Worm (Caenorhabditis elegans) whole organism, young adult: ENCODE measurements around the gene C25F9.12.

ENCODE experiments used
- D2030.7 ChIP-seq: fragments of 200-800 bp; sonication (Bioruptor generic); IDR thresholded peaks from 2 replicates; pipeline ENCODE4 v1.3.6; 2022; ENCODE audit warnings: missing genetic modification reagents, missing genetic modification characterization, missing compliant biosample characterization
- F49E8.2 ChIP-seq: sonication (generic microtip); optimal IDR thresholded peaks from 3 replicates; lab custom pipeline; 2017; ENCODE audit warnings: missing genetic modification characterization, mild to moderate bottlenecking, missing compliant biosample characterization, antibody characterized with exemption, moderate library complexity; ENCODE audit not compliant: insufficient read depth
- F55B11.4 ChIP-seq: sonication (generic microtip); optimal IDR thresholded peaks from 2 replicates; lab custom pipeline; 2016; ENCODE audit warnings: missing compliant biosample characterization, missing genetic modification characterization, borderline replicate concordance; ENCODE audit not compliant: insufficient read depth
- Y53G8AR.9 ChIP-seq: fragments of 200-800 bp; sonication (Bioruptor generic); conservative IDR thresholded peaks from 2 replicates; pipeline ENCODE4 v1.3.6; 2022; ENCODE audit warnings: missing genetic modification reagents, missing genetic modification characterization, missing compliant biosample characterization
- Y79H2A.3 ChIP-seq: fragments of 200-800 bp; sonication (Bioruptor generic); conservative IDR thresholded peaks from 2 replicates; pipeline ENCODE4 v1.3.6; 2022; ENCODE audit warnings: missing genetic modification reagents, missing genetic modification characterization, missing compliant biosample characterization
- ama-1 ChIP-seq, 3 experiments: fragments of 150-350 bp in 1 of 3; sonication (generic microtip) in 2 of 3; optimal IDR thresholded peaks; 2 replicates each; lab custom pipeline; 2014 to 2018; ENCODE audit warnings: missing biosample characterization in 2 of 3, missing genetic modification characterization in 2 of 3, missing genetic modification reagents in 2 of 3
- aptf-3 ChIP-seq: fragments of 200-800 bp; sonication (Bioruptor generic); IDR thresholded peaks from 2 replicates; pipeline ENCODE4 v1.3.6; 2022; ENCODE audit warnings: missing genetic modification characterization, missing compliant biosample characterization
- athp-1 ChIP-seq: sonication (generic microtip); optimal IDR thresholded peaks from 2 replicates; lab custom pipeline; 2017; ENCODE audit warnings: mild to moderate bottlenecking, missing genetic modification characterization, missing compliant biosample characterization
- attf-6 ChIP-seq: fragments of 200-800 bp; sonication (Bioruptor generic); IDR thresholded peaks from 2 replicates; pipeline ENCODE4 v1.3.6; 2022; ENCODE audit warnings: missing genetic modification reagents, missing genetic modification characterization, missing compliant biosample characterization
- bed-1 ChIP-seq: fragments of 200-800 bp; sonication (Bioruptor generic); IDR thresholded peaks from 2 replicates; pipeline ENCODE4 v1.3.6; 2022; ENCODE audit warnings: missing genetic modification reagents, missing genetic modification characterization, missing compliant biosample characterization
- ceh-79 ChIP-seq: sonication (generic microtip); optimal IDR thresholded peaks from 2 replicates; lab custom pipeline; 2017; ENCODE audit warnings: mild to moderate bottlenecking, missing genetic modification characterization, missing compliant biosample characterization
- chd-7 ChIP-seq: sonication (generic microtip); optimal IDR thresholded peaks from 2 replicates; lab custom pipeline; 2016; ENCODE audit warnings: mild to moderate bottlenecking, missing genetic modification characterization, moderate library complexity, missing compliant biosample characterization
- egrh-3 ChIP-seq: fragments of 200-800 bp; sonication (Bioruptor generic); IDR thresholded peaks from 2 replicates; pipeline ENCODE4 v1.3.6; 2022; ENCODE audit warnings: missing genetic modification reagents, missing genetic modification characterization, missing compliant biosample characterization
- fkh-3 ChIP-seq: sonication (generic microtip); optimal IDR thresholded peaks from 2 replicates; lab custom pipeline; 2016; ENCODE audit warnings: mild to moderate bottlenecking, missing genetic modification characterization, missing compliant biosample characterization
- hrde-1 ChIP-seq: sonication (generic microtip); optimal IDR thresholded peaks from 2 replicates; lab custom pipeline; 2016; ENCODE audit warnings: missing genetic modification characterization, mild to moderate bottlenecking, missing compliant biosample characterization, moderate library complexity, missing genotype, missing genetic modification reagents, borderline replicate concordance
- lin-26 ChIP-seq: fragments of 200-800 bp; sonication (Bioruptor generic); IDR thresholded peaks from 2 replicates; pipeline ENCODE4 v1.3.6; 2022; ENCODE audit warnings: missing genetic modification reagents, missing genetic modification characterization, missing compliant biosample characterization
- madf-3 ChIP-seq: fragments of 200-800 bp; sonication (Bioruptor generic); IDR thresholded peaks from 2 replicates; pipeline ENCODE4 v1.3.6; 2022; ENCODE audit warnings: missing genetic modification reagents, missing genetic modification characterization, missing compliant biosample characterization
- nfya-1 ChIP-seq: sonication (generic microtip); optimal IDR thresholded peaks from 2 replicates; lab custom pipeline; 2017; ENCODE audit warnings: antibody characterized with exemption, missing compliant biosample characterization, missing genetic modification characterization, borderline replicate concordance; ENCODE audit not compliant: insufficient read depth
- nhr-120 ChIP-seq: fragments of 200-800 bp; sonication (Bioruptor generic); IDR thresholded peaks from 2 replicates; pipeline ENCODE4 v1.3.6; 2022; ENCODE audit warnings: missing genetic modification characterization, missing compliant biosample characterization
- nhr-90 ChIP-seq: sonication (generic microtip); optimal IDR thresholded peaks from 2 replicates; lab custom pipeline; 2016; ENCODE audit warnings: missing genotype, mild to moderate bottlenecking, missing genetic modification characterization, missing compliant biosample characterization
- pbrm-1 ChIP-seq: fragments of 200-800 bp; sonication (Bioruptor generic); IDR thresholded peaks from 2 replicates; pipeline ENCODE4 v1.3.6; 2022; ENCODE audit warnings: missing genetic modification reagents, missing genetic modification characterization, missing compliant biosample characterization
- rpc-1 ChIP-seq, 2 experiments: fragments of 150-350 bp in 1 of 2; sonication (generic microtip) in 1 of 2; optimal IDR thresholded peaks; 2 replicates each; lab custom pipeline; 2014 to 2018; ENCODE audit warnings: missing biosample characterization in 1 of 2, missing genetic modification characterization in 1 of 2, missing genetic modification reagents in 1 of 2, missing genotype in 1 of 2
- snpc-1.1 ChIP-seq: sonication (generic microtip); optimal IDR thresholded peaks from 2 replicates; lab custom pipeline; 2017; ENCODE audit warnings: missing genetic modification characterization, mild to moderate bottlenecking, missing compliant biosample characterization, antibody characterized with exemption, moderate library complexity, missing genotype, missing genetic modification reagents; ENCODE audit not compliant: insufficient read depth
- unc-130 ChIP-seq: sonication (generic microtip); optimal IDR thresholded peaks from 2 replicates; lab custom pipeline; 2016; ENCODE audit warnings: missing genetic modification reagents, missing genetic modification characterization, missing compliant biosample characterization
- unc-62 ChIP-seq: fragments of 150-350 bp; optimal IDR thresholded peaks from 2 replicates; lab custom pipeline; 2014; ENCODE audit warnings: missing biosample characterization, missing genetic modification reagents, missing genetic modification characterization
- zfh-2 ChIP-seq: fragments of 200-800 bp; sonication (Bioruptor generic); conservative IDR thresholded peaks from 2 replicates; pipeline ENCODE4 v1.3.6; 2022; ENCODE audit warnings: missing genetic modification reagents, missing genetic modification characterization, missing compliant biosample characterization
- ztf-22 ChIP-seq: fragments of 200-800 bp; sonication (Bioruptor generic); optimal IDR thresholded peaks from 2 replicates; lab custom pipeline; 2018; ENCODE audit warnings: mild to moderate bottlenecking, missing genetic modification characterization, moderate library complexity, missing compliant biosample characterization
- ztf-25 ChIP-seq: fragments of 200-800 bp; sonication (Bioruptor generic); IDR thresholded peaks from 2 replicates; pipeline ENCODE4 v1.3.6; 2022; ENCODE audit warnings: missing genetic modification reagents, missing genetic modification characterization, missing compliant biosample characterization

C25F9.12 gene

DNA sequence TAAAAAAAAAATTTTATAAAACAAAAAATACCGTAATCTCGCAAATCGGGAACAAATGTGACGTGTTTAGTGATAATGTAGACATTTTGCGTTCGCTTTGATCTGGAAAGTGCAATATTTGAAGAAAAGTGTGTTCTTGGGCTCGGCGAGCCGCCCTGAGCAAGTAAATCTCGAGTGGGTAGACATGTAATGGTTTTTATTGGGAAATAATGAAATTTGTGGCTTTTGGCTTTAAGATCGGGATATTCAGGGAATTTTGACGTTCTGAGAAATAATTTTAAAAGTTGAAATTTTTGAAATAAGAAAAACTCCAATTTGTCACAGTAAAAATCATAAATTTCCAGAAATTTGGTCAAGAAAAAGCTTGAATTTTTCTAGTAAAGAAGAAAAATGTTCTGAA, 40.2 kb downstream of the C25F9.12 start, which contains the start of gene C14B4.2:
Gene C14B4.2, minus strand, starts transcription at position 101 of the 400 bp plus-strand sequence.
- TF ChIP-seq aptf-3 (GFP tag; lab: Robert Waterston, UW) = no peak
- TF ChIP-seq fkh-3 = no peak
- TF ChIP-seq nhr-90 (tag; lab: Kevin White, UChicago) = no peak
- TF ChIP-seq ceh-79 (tag; lab: Kevin White, UChicago) = no peak
- no peak for TF ChIP-seq lin-26 (GFP tag; lab: Robert Waterston, UW)
- no peak for TF ChIP-seq athp-1 (tag; lab: Kevin White, UChicago)
- no peak for TF ChIP-seq egrh-3 (GFP tag; lab: Robert Waterston, UW)
- TF ChIP-seq ztf-25 (GFP tag; lab: Robert Waterston, UW) = no peak
- TF ChIP-seq, all 124 proteins: peak for 0

DNA sequence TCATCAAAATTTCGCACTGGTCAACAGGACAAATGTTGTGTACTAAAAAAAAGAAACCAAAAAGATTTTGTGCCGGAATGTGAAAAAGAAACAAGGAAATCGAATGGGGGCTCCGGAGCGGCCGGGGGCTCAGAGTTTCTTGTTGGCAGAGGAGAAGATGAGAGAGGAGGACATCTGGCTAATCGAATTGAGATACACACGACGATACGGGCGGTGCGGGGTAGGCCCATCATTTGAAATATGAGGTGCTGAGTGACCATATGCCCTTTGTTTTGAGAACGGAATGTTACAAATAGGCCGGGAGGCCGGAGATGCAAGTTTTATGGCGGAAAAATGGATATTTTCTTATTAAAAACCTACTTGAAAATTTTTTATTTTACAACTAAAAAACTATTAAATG, 44.7 kb downstream of the C25F9.12 start:
- TF ChIP-seq chd-7 (tag; lab: Kevin White, UChicago) (no peak), zfh-2 (GFP tag; lab: Robert Waterston, UW) (0 out of 2 replicates have a peak, but pooled peaks have one; percentile 39)

ce11 chrV:19356717-19357116, 46.0 kb downstream of the C25F9.12 start:
- TF ChIP-seq egrh-3 (GFP tag; lab: Robert Waterston, UW) (no peak), madf-3 (GFP tag; lab: Robert Waterston, UW) (no peak), bed-1 (no peak), D2030.7 (no peak), ztf-22 (GFP tag; lab: Kevin White, UChicago) (no peak), unc-62 (GFP tag; lab: Kevin White, UChicago) (no peak), hrde-1 (tag; lab: Kevin White, UChicago) (no peak), ama-1 (optimal IDR thresholded peaks at IDR 0.05; lab: Kevin White, UChicago) (no peak), ama-1 (GFP tag; optimal IDR thresholded peaks at IDR 0.05; lab: Kevin White, UChicago) (no peak)

DNA sequence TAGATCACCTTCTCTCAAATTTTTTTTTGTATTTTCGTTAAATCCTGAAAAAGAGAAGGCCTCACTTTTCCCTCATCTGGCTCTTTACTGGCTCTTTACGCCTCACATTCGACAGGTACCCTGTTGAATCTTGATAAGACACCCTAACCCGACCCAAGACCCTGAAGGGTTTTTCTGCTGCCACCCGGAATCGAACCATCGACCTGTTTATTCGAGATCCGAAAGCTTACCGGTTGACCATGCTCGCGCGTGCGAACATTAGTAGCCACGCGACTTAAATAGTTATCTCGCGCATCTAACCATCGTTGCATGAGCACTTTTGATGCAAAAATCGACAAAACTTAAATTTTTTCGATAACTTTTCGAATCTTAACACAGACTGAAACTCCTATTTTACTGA, 47.5 kb downstream of the C25F9.12 start:
- TF ChIP-seq unc-130 (no peak), lin-26 (GFP tag; lab: Robert Waterston, UW) (no peak), nhr-120 (GFP tag; lab: Robert Waterston, UW) (0 out of 2 replicates have a peak, but pooled peaks have one; percentile 10), snpc-1.1 (tag; lab: Kevin White, UChicago) (no peak), Y79H2A.3 (GFP tag; lab: Robert Waterston, UW) (no peak), rpc-1 (optimal IDR thresholded peaks at IDR 0.05; lab: Kevin White, UChicago) (no peak), rpc-1 (tag; optimal IDR thresholded peaks at IDR 0.05; lab: Kevin White, UChicago) (peak; percentile 56), F49E8.2 (tag; lab: Kevin White, UChicago) (no peak), F55B11.4 (tag; lab: Kevin White, UChicago) (no peak), pbrm-1 (GFP tag; lab: Robert Waterston, UW) (no peak)

DNA sequence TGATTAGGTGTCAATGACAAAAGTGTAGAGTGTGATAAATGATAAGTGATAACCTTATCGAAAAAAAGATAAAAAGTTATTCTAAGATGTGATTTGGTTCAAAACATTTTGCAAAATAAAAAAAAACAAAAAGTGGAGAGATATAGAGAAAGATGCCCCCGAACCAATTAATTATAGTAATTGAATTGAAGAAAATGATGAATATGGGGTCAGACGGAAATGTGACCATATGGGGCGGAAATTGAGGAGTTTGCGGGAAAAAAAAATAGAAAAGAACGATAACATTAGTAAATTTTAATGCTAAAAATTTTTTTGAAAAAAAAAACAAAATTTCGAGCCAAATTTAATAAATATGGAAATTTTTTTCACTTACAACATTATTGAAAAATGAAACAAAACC, 48.2 kb downstream of the C25F9.12 start:
- TF ChIP-seq madf-3 (GFP tag; lab: Robert Waterston, UW) (no peak), ama-1 (optimal IDR thresholded peaks at IDR 0.05; lab: Kevin White, UChicago) (no peak), ama-1 (GFP tag; optimal IDR thresholded peaks at IDR 0.05; lab: Kevin White, UChicago) (no peak), Y53G8AR.9 (no peak), attf-6 (GFP tag; lab: Robert Waterston, UW) (no peak), nfya-1 (tag; lab: Kevin White, UChicago) (no peak)
